Worm (Caenorhabditis elegans) whole organism, midembryonic: ENCODE results near the gene Y49F6A.12.

Experiments used
- cog-1 ChIP-seq: sonication (generic microtip); optimal IDR thresholded peaks from 2 replicates; lab custom pipeline; 2016; ENCODE audit warnings: missing genetic modification characterization, missing compliant biosample characterization
- flt-1 ChIP-seq: fragments of 200-800 bp; sonication (Bioruptor generic); IDR thresholded peaks from 2 replicates; pipeline ENCODE4 v1.3.6; 2022; ENCODE audit warnings: missing genetic modification characterization, missing compliant biosample characterization
- klf-2 ChIP-seq: fragments of 200-800 bp; sonication (Bioruptor generic); conservative IDR thresholded peaks from 2 replicates; pipeline ENCODE4 v1.3.6; 2022; ENCODE audit warnings: missing genetic modification reagents, missing genetic modification characterization, missing compliant biosample characterization
- med-1 ChIP-seq: sonication (generic microtip); optimal IDR thresholded peaks from 2 replicates; lab custom pipeline; 2017; ENCODE audit warnings: missing genetic modification characterization, mild to moderate bottlenecking, missing compliant biosample characterization, antibody characterized with exemption, missing genetic modification reagents; ENCODE audit not compliant: insufficient read depth
- ztf-23 ChIP-seq: fragments of 200-800 bp; sonication (Bioruptor generic); IDR thresholded peaks from 2 replicates; pipeline ENCODE4 v1.3.6; 2022; ENCODE audit warnings: missing genetic modification reagents, missing genetic modification characterization, missing compliant biosample characterization

DNA sequence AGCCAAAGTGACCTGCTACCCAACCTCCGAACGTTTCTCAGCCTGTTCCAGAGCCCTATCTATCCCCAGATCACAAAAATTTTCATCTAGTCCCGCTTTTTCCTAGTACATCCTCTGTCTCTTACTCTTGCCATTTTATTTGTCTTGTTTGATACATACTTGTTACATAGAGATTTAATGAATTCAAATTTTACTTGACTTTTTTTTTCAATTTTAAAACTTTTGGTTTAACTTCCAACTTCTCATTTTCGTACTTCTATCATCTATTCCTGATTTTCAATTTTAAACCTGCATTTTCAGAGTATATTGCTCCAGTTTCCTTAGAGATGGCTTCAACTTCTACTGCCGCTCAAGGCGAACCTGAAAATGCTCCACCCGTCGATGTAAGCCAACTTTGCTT lies 31.4 kb downstream of the Y49F6A.12 start, which contains the start of gene M151.3:
- no peak for TF ChIP-seq cog-1 (tag; lab: Kevin White, UChicago)
- TF ChIP-seq ztf-23 = no peak
- no peak for TF ChIP-seq flt-1 (GFP tag; lab: Robert Waterston, UW)
- TF ChIP-seq med-1 = no peak
- TF ChIP-seq klf-2 (GFP tag; lab: Robert Waterston, UW) = no peak
